Fruit fly (Drosophila melanogaster) whole organism, embryonic: Measurements from ENCODE around the gene osk.
A peak's percentile ranks its signal among the peaks of the same experiment; 100 is the strongest.

Source experiments
- Aef1 ChIP-seq: fragments of 200-800 bp; sonication (Bioruptor generic); IDR thresholded peaks from 3 replicates; pipeline ENCODE4 v1.3.6; 2022; ENCODE audit warnings: missing biosample characterization, missing genetic modification characterization
- Awh ChIP-seq: fragments of 200-800 bp; sonication (Bioruptor generic); IDR thresholded peaks from 2 replicates; pipeline ENCODE4, ENCODE4 v1.3.6; 2022; ENCODE audit warnings: missing biosample characterization, missing genetic modification characterization
- CG12299 ChIP-seq: fragments of 200-800 bp; sonication (Bioruptor generic); optimal IDR thresholded peaks from 2 replicates; lab custom pipeline; 2018; ENCODE audit warnings: missing biosample characterization, mild to moderate bottlenecking, missing genetic modification characterization
- CG12391 ChIP-seq: fragments of 200-800 bp; sonication (Bioruptor generic); optimal IDR thresholded peaks from 3 replicates; lab custom pipeline; 2018; ENCODE audit warnings: missing biosample characterization, mild to moderate bottlenecking, missing genetic modification characterization, moderate library complexity
- CG12744 ChIP-seq: fragments of 200-800 bp; sonication (Bioruptor generic); optimal IDR thresholded peaks from 2 replicates; lab custom pipeline; 2016; ENCODE audit warnings: missing biosample characterization, missing genetic modification characterization
- CG12769 ChIP-seq: fragments of 200-800 bp; sonication (Bioruptor generic); optimal IDR thresholded peaks from 2 replicates; lab custom pipeline; 2019; ENCODE audit warnings: missing biosample characterization, mild to moderate bottlenecking, missing genetic modification characterization, moderate library complexity
- CG13296 ChIP-seq: fragments of 200-800 bp; sonication (Bioruptor generic); optimal IDR thresholded peaks from 3 replicates; lab custom pipeline; 2018; ENCODE audit warnings: missing biosample characterization, mild to moderate bottlenecking, missing genetic modification characterization
- CG14965 ChIP-seq: fragments of 200-800 bp; sonication (Bioruptor generic); optimal IDR thresholded peaks from 2 replicates; lab custom pipeline; 2016; ENCODE audit warnings: missing biosample characterization, missing genetic modification characterization, borderline replicate concordance
- CG15011 ChIP-seq: fragments of 200-800 bp; sonication (Bioruptor generic); optimal IDR thresholded peaks from 3 replicates; lab custom pipeline; 2018; ENCODE audit warnings: missing biosample characterization, mild to moderate bottlenecking, missing genetic modification characterization
- CG15269 ChIP-seq: fragments of 200-800 bp; sonication (Bioruptor generic); optimal IDR thresholded peaks from 2 replicates; lab custom pipeline; 2018; ENCODE audit warnings: missing biosample characterization, mild to moderate bottlenecking, missing genetic modification characterization, moderate library complexity
- CG15479 ChIP-seq: fragments of 200-800 bp; sonication (Bioruptor generic); optimal IDR thresholded peaks from 3 replicates; lab custom pipeline; 2019; ENCODE audit warnings: missing biosample characterization, mild to moderate bottlenecking, missing genetic modification characterization, moderate library complexity
- CG15514 ChIP-seq: fragments of 200-800 bp; sonication (Bioruptor generic); optimal IDR thresholded peaks from 3 replicates; lab custom pipeline; 2017; ENCODE audit warnings: missing biosample characterization, missing genetic modification characterization, mild to moderate bottlenecking, moderate library complexity, missing genetic modification reagents
- CG1603 ChIP-seq: fragments of 200-800 bp; sonication (Bioruptor generic); optimal IDR thresholded peaks from 2 replicates; lab custom pipeline; 2019; ENCODE audit warnings: missing biosample characterization, mild to moderate bottlenecking, missing genetic modification characterization, moderate library complexity
- CG16813 ChIP-seq: fragments of 200-800 bp; sonication (Bioruptor generic); IDR thresholded peaks from 3 replicates; pipeline ENCODE4 v1.3.6; 2022; ENCODE audit warnings: missing biosample characterization, missing genetic modification characterization; ENCODE audit not compliant: partially characterized antibody
- CG17359 ChIP-seq: fragments of 200-800 bp; sonication (Bioruptor generic); optimal IDR thresholded peaks from 3 replicates; lab custom pipeline; 2018; ENCODE audit warnings: missing biosample characterization, mild to moderate bottlenecking, missing genetic modification characterization, moderate library complexity
- CG18262 ChIP-seq: fragments of 200-800 bp; optimal IDR thresholded peaks from 3 replicates; lab custom pipeline; 2019; ENCODE audit warnings: missing biosample characterization, mild to moderate bottlenecking, missing genetic modification characterization, moderate library complexity
- CG2202 ChIP-seq: fragments of 200-800 bp; sonication (Bioruptor generic); optimal IDR thresholded peaks from 2 replicates; lab custom pipeline; 2018; ENCODE audit warnings: missing biosample characterization, mild to moderate bottlenecking, missing genetic modification characterization
- CG3163 ChIP-seq: fragments of 200-800 bp; sonication (Bioruptor generic); optimal IDR thresholded peaks from 3 replicates; lab custom pipeline; 2016; ENCODE audit warnings: missing biosample characterization, missing genetic modification characterization
- CG3838 ChIP-seq: fragments of 200-800 bp; sonication (Bioruptor generic); optimal IDR thresholded peaks from 3 replicates; lab custom pipeline; 2016; ENCODE audit warnings: missing biosample characterization, missing genetic modification characterization
- CG5180 ChIP-seq: fragments of 200-800 bp; sonication (Bioruptor generic); optimal IDR thresholded peaks from 3 replicates; lab custom pipeline; 2017; ENCODE audit warnings: missing biosample characterization, missing genetic modification characterization, mild to moderate bottlenecking, moderate library complexity, missing genetic modification reagents
- CG7357 ChIP-seq: fragments of 200-800 bp; sonication (Bioruptor generic); IDR thresholded peaks from 3 replicates; pipeline ENCODE4 v1.3.6; 2022; ENCODE audit warnings: missing biosample characterization, missing genetic modification characterization
- CG8281 ChIP-seq: fragments of 200-800 bp; sonication (Bioruptor generic); optimal IDR thresholded peaks from 2 replicates; lab custom pipeline; 2018; ENCODE audit warnings: missing biosample characterization, mild to moderate bottlenecking, missing genetic modification characterization, moderate library complexity
- CkIIα-i1 ChIP-seq: fragments of 200-800 bp; sonication (Bioruptor generic); IDR thresholded peaks from 2 replicates; pipeline ENCODE4 v1.3.6; 2022; ENCODE audit warnings: missing biosample characterization, missing genetic modification characterization
- CoRest ChIP-seq: fragments of 200-800 bp; sonication (Bioruptor generic); optimal IDR thresholded peaks from 3 replicates; lab custom pipeline; 2018; ENCODE audit warnings: missing biosample characterization, mild to moderate bottlenecking, missing genetic modification characterization, moderate library complexity
- Dek ChIP-seq: fragments of 200-800 bp; sonication (Bioruptor generic); optimal IDR thresholded peaks from 3 replicates; lab custom pipeline; 2019; ENCODE audit warnings: missing biosample characterization, mild to moderate bottlenecking, missing genetic modification characterization, moderate library complexity
- Doc2 ChIP-seq: fragments of 200-800 bp; sonication (Bioruptor generic); IDR thresholded peaks from 2 replicates; pipeline ENCODE4 v1.3.6; 2022; ENCODE audit warnings: missing biosample characterization, missing genetic modification characterization
- GATAe ChIP-seq: fragments of 200-800 bp; sonication (Bioruptor generic); conservative IDR thresholded peaks from 2 replicates; pipeline ENCODE4 v1.3.6; 2022; ENCODE audit warnings: missing biosample characterization, missing genetic modification characterization
- HmgD ChIP-seq: fragments of 200-800 bp; sonication (Bioruptor generic); optimal IDR thresholded peaks from 3 replicates; lab custom pipeline; 2016; ENCODE audit warnings: missing biosample characterization, missing genetic modification characterization
- Max ChIP-seq: fragments of 200-800 bp; sonication (Bioruptor generic); optimal IDR thresholded peaks from 2 replicates; lab custom pipeline; 2016; ENCODE audit warnings: missing biosample characterization, mild to moderate bottlenecking, missing genetic modification characterization
- NC2α ChIP-seq: fragments of 200-800 bp; sonication (Bioruptor generic); optimal IDR thresholded peaks from 2 replicates; lab custom pipeline; 2016; ENCODE audit warnings: missing biosample characterization, missing genetic modification characterization
- Sox100B ChIP-seq: fragments of 200-800 bp; sonication (Bioruptor generic); optimal IDR thresholded peaks from 3 replicates; lab custom pipeline; 2018; ENCODE audit warnings: missing biosample characterization, mild to moderate bottlenecking, missing genetic modification characterization
- Tbp ChIP-seq: fragments of >200 bp; optimal IDR thresholded peaks from 2 replicates; lab custom pipeline; 2018; ENCODE audit warnings: missing biosample characterization, missing genetic modification characterization
- Xrp1 ChIP-seq: fragments of 200-800 bp; sonication (Bioruptor generic); IDR thresholded peaks from 2 replicates; pipeline ENCODE4 v1.3.6; 2022; ENCODE audit warnings: missing biosample characterization, missing genetic modification characterization
- al ChIP-seq: fragments of 200-800 bp; sonication (Bioruptor generic); IDR thresholded peaks from 2 replicates; pipeline ENCODE4 v1.3.6; 2022; ENCODE audit warnings: missing biosample characterization, missing genetic modification characterization
- ato ChIP-seq: fragments of 200-800 bp; sonication (Bioruptor generic); IDR thresholded peaks from 2 replicates; pipeline ENCODE4 v1.3.6; 2022; ENCODE audit warnings: missing biosample characterization, missing genetic modification characterization; ENCODE audit not compliant: partially characterized antibody
- ci ChIP-seq: fragments of 200-800 bp; sonication (Bioruptor generic); IDR thresholded peaks from 3 replicates; pipeline ENCODE4 v1.3.6; 2022; ENCODE audit warnings: missing biosample characterization, missing genetic modification characterization
- disco-r ChIP-seq: fragments of 200-800 bp; sonication (Bioruptor generic); optimal IDR thresholded peaks from 2 replicates; lab custom pipeline; 2016; ENCODE audit warnings: missing biosample characterization, missing genetic modification characterization
- gce ChIP-seq: fragments of 200-800 bp; sonication (Bioruptor generic); IDR thresholded peaks from 3 replicates; pipeline ENCODE4 v1.3.6; 2022; ENCODE audit warnings: missing biosample characterization, missing genetic modification characterization
- grau ChIP-seq: fragments of 200-800 bp; optimal IDR thresholded peaks from 3 replicates; lab custom pipeline; 2019; ENCODE audit warnings: missing biosample characterization, mild to moderate bottlenecking, missing genetic modification characterization, moderate library complexity
- hkb ChIP-seq, 2 experiments: fragments of 200-800 bp in 1 of 2; fragments of >200 bp in 1 of 2; sonication (Bioruptor generic) in 1 of 2; IDR thresholded peaks in 1 of 2; optimal IDR thresholded peaks in 1 of 2; 2 replicates each; pipeline versions ENCODE4 v1.3.6 to Lab custom; 2017 to 2022; ENCODE audit warnings: missing biosample characterization in 1 of 2, missing genetic modification characterization in 1 of 2
- inv ChIP-seq: fragments of 200-800 bp; sonication (Bioruptor generic); IDR thresholded peaks from 2 replicates; pipeline ENCODE4 v1.3.6; 2022; ENCODE audit warnings: missing biosample characterization, missing genetic modification characterization; ENCODE audit not compliant: partially characterized antibody
- lmd ChIP-seq: fragments of 200-800 bp; sonication (Bioruptor generic); IDR thresholded peaks from 2 replicates; pipeline ENCODE4 v1.3.6; 2022; ENCODE audit warnings: missing biosample characterization, missing genetic modification characterization
- luna ChIP-seq: fragments of 200-800 bp; sonication (Bioruptor generic); optimal IDR thresholded peaks from 2 replicates; lab custom pipeline; 2016; ENCODE audit warnings: missing biosample characterization, missing genetic modification characterization
- mirr ChIP-seq: fragments of 200-800 bp; sonication (Bioruptor generic); optimal IDR thresholded peaks from 3 replicates; lab custom pipeline; 2018; ENCODE audit warnings: missing biosample characterization, mild to moderate bottlenecking, missing genetic modification characterization
- nom ChIP-seq: fragments of 200-800 bp; sonication (Bioruptor generic); optimal IDR thresholded peaks from 2 replicates; lab custom pipeline; 2017; ENCODE audit warnings: missing biosample characterization, missing genetic modification characterization, mild to moderate bottlenecking, moderate library complexity, missing genetic modification reagents
- schlank ChIP-seq: fragments of 200-800 bp; sonication (Bioruptor generic); optimal IDR thresholded peaks from 2 replicates; lab custom pipeline; 2018; ENCODE audit warnings: missing biosample characterization, mild to moderate bottlenecking, missing genetic modification characterization
- slou ChIP-seq: fragments of 200-800 bp; sonication (Bioruptor generic); optimal IDR thresholded peaks from 3 replicates; lab custom pipeline; 2016; ENCODE audit warnings: missing biosample characterization, missing genetic modification characterization
- sug ChIP-seq: fragments of 200-800 bp; optimal IDR thresholded peaks from 2 replicates; lab custom pipeline; 2019; ENCODE audit warnings: missing biosample characterization, mild to moderate bottlenecking, missing genetic modification characterization, moderate library complexity
- tna ChIP-seq: fragments of 200-800 bp; sonication (Bioruptor generic); IDR thresholded peaks from 2 replicates; pipeline ENCODE4 v1.3.6; 2022; ENCODE audit warnings: missing biosample characterization, missing genetic modification characterization; ENCODE audit not compliant: partially characterized antibody
- tx ChIP-seq: fragments of 200-800 bp; sonication (Bioruptor generic); optimal IDR thresholded peaks from 2 replicates; lab custom pipeline; 2016; ENCODE audit warnings: missing biosample characterization, missing genetic modification characterization

The osk gene

dm6 chr3R:8890441-8890840, 44.5 kb upstream of the osk start (continued):
- no peak for TF ChIP-seq lmd
- TF ChIP-seq CG13296, result peak; percentile 24
- TF ChIP-seq CG3838 (GFP tag; lab: Kevin White, UChicago), result no peak
- TF ChIP-seq CG16813, result no peak
- no peak for TF ChIP-seq HmgD (GFP tag; lab: Kevin White, UChicago)
- peak; percentile 31 for TF ChIP-seq CG15269 (tag; lab: Kevin White, UChicago)
- peak; percentile 50 for TF ChIP-seq nom (GFP tag; lab: Kevin White, UChicago)
- peak; percentile 3 for TF ChIP-seq CG1603 (tag; lab: Kevin White, UChicago)
- TF ChIP-seq CkIIα-i1 (GFP tag; lab: Robert Waterston, UW), result no peak
- TF ChIP-seq luna (GFP tag; lab: Kevin White, UChicago), result no peak
- no peak for TF ChIP-seq Max
- no peak for TF ChIP-seq CG3163 (GFP tag; lab: Kevin White, UChicago)
- TF ChIP-seq sug, result peak; percentile 2
- no peak for TF ChIP-seq CG7357 (GFP tag; lab: Robert Waterston, UW)
- TF ChIP-seq CG12769, result peak; percentile 20
- TF ChIP-seq hkb (optimal IDR thresholded peaks at IDR 0.05; lab: Kevin White, UChicago), result no peak
- TF ChIP-seq hkb (GFP tag; IDR thresholded peaks at IDR 0.05; lab: Robert Waterston, UW), result 0 out of 2 replicates have a peak, but pooled peaks have one; percentile 6
- TF ChIP-seq tx (GFP tag; lab: Kevin White, UChicago), result no peak
- TF ChIP-seq CG15479 (GFP tag; lab: Kevin White, UChicago), result no peak
- TF ChIP-seq CG15011 (GFP tag; lab: Kevin White, UChicago), result no peak
- no peak for TF ChIP-seq CG18262 (tag; lab: Kevin White, UChicago)
- peak; percentile 7 for TF ChIP-seq CG15514
- peak; percentile 9 for TF ChIP-seq CG17359 (tag; lab: Kevin White, UChicago)
- 0 out of 2 replicates have a peak, but pooled peaks have one; percentile 33 for TF ChIP-seq Awh (GFP tag; lab: Robert Waterston, UW)
- TF ChIP-seq ato (GFP tag; lab: Robert Waterston, UW), result no peak
- TF ChIP-seq Aef1 (GFP tag; lab: Robert Waterston, UW), result no peak
- TF ChIP-seq al, result no peak
- no peak for TF ChIP-seq NC2α (GFP tag; lab: Kevin White, UChicago)
- TF ChIP-seq grau (tag; lab: Kevin White, UChicago), result peak; percentile 52
- no peak for TF ChIP-seq CG12744 (GFP tag; lab: Kevin White, UChicago)
- TF ChIP-seq Sox100B (GFP tag; lab: Kevin White, UChicago), result peak; percentile 6
- peak; percentile 7 for TF ChIP-seq CoRest (tag; lab: Kevin White, UChicago)
- peak; percentile 2 for TF ChIP-seq CG8281 (tag; lab: Kevin White, UChicago)
- TF ChIP-seq CG14965 (GFP tag; lab: Kevin White, UChicago), result no peak
- no peak for TF ChIP-seq CG2202 (tag; lab: Kevin White, UChicago)
- TF ChIP-seq inv (GFP tag; lab: Robert Waterston, UW), result no peak
- TF ChIP-seq ci (GFP tag; lab: Robert Waterston, UW), result 0 out of 3 replicates have a peak, but pooled peaks have one; percentile 35
- 0 out of 2 replicates have a peak, but pooled peaks have one; percentile 24 for TF ChIP-seq Doc2 (GFP tag; lab: Robert Waterston, UW)
- TF ChIP-seq slou (GFP tag; lab: Kevin White, UChicago), result no peak
- no peak for TF ChIP-seq tna (GFP tag; lab: Robert Waterston, UW)
- TF ChIP-seq CG12391 (tag; lab: Kevin White, UChicago), result no peak
- TF ChIP-seq schlank (tag; lab: Kevin White, UChicago), result no peak
- peak; percentile 41 for TF ChIP-seq mirr (GFP tag; lab: Kevin White, UChicago)
- TF ChIP-seq CG12299 (tag; lab: Kevin White, UChicago), result no peak
- TF ChIP-seq CG5180 (GFP tag; lab: Kevin White, UChicago), result peak; percentile 7
- no peak for TF ChIP-seq Dek (tag; lab: Kevin White, UChicago)
- 0 out of 2 replicates have a peak, but pooled peaks have one; percentile 22 for TF ChIP-seq Xrp1 (GFP tag; lab: Robert Waterston, UW)
- no peak for TF ChIP-seq Tbp
- no peak for TF ChIP-seq GATAe
- TF ChIP-seq disco-r (GFP tag; lab: Kevin White, UChicago), result no peak
- no peak for TF ChIP-seq gce (GFP tag; lab: Robert Waterston, UW)
